Worm (Caenorhabditis elegans) whole organism, L1 larva: ENCODE data around the gene gcy-7.
A peak's percentile ranks its signal among the peaks of the same experiment; 100 is the strongest.

ENCODE experiments used
- C04F5.9 ChIP-seq: sonication (generic microtip); optimal IDR thresholded peaks from 2 replicates; lab custom pipeline; 2016; ENCODE audit warnings: missing genetic modification characterization, missing compliant biosample characterization
- C16A3.4 ChIP-seq: fragments of 150-350 bp; optimal IDR thresholded peaks from 2 replicates; lab custom pipeline; 2014; ENCODE audit warnings: missing biosample characterization, missing genetic modification characterization
- Y116A8C.19 ChIP-seq: sonication (generic microtip); optimal IDR thresholded peaks from 2 replicates; lab custom pipeline; 2016; ENCODE audit warnings: missing compliant biosample characterization, missing genetic modification characterization, borderline replicate concordance
- aly-2 ChIP-seq: fragments of 150-350 bp; optimal IDR thresholded peaks from 2 replicates; lab custom pipeline; 2014; ENCODE audit warnings: missing biosample characterization, missing genetic modification characterization
- ama-1 ChIP-seq: fragments of 150-350 bp; optimal IDR thresholded peaks from 2 replicates; lab custom pipeline; 2014
- blmp-1 ChIP-seq: fragments of 150-350 bp; optimal IDR thresholded peaks from 2 replicates; lab custom pipeline; 2014; ENCODE audit warnings: missing biosample characterization, missing genetic modification characterization
- ceh-82 ChIP-seq, 3 experiments: fragments of 150-350 bp in 1 of 3; sonication (generic microtip) in 2 of 3; optimal IDR thresholded peaks; 2 replicates each; lab custom pipeline; 2014 to 2017; ENCODE audit warnings: missing biosample characterization in 3 of 3, missing genetic modification characterization in 3 of 3
- ces-1 ChIP-seq: fragments of 150-350 bp; optimal IDR thresholded peaks from 2 replicates; lab custom pipeline; 2014; ENCODE audit warnings: missing biosample characterization, missing genetic modification reagents, missing genetic modification characterization
- dpl-1 ChIP-seq, 3 experiments: fragments of 150-350 bp in 2 of 3; sonication (generic microtip) in 1 of 3; optimal IDR thresholded peaks; 2 replicates each; lab custom pipeline; 2014 to 2017; ENCODE audit warnings: missing biosample characterization in 3 of 3, missing genetic modification characterization in 3 of 3, missing genetic modification reagents in 3 of 3
- dsc-1 ChIP-seq: sonication (generic microtip); optimal IDR thresholded peaks from 2 replicates; lab custom pipeline; 2016; ENCODE audit warnings: mild to moderate bottlenecking, missing genetic modification characterization, missing compliant biosample characterization
- egl-13 ChIP-seq: sonication (generic microtip); optimal IDR thresholded peaks from 2 replicates; lab custom pipeline; 2016; ENCODE audit warnings: missing genotype, missing genetic modification reagents, missing genetic modification characterization, missing compliant biosample characterization
- elt-2 ChIP-seq: sonication (generic microtip); optimal IDR thresholded peaks from 2 replicates; lab custom pipeline; 2016; ENCODE audit warnings: missing genetic modification characterization, mild to moderate bottlenecking, inconsistent platforms, missing compliant biosample characterization, missing genetic modification reagents
- elt-3 ChIP-seq, 6 experiments: fragments of 150-350 bp in 1 of 6; sonication (generic microtip); optimal IDR thresholded peaks; 2 replicates each; lab custom pipeline; 2017 to 2018; ENCODE audit warnings: missing biosample characterization in 6 of 6, missing genetic modification characterization in 6 of 6, inconsistent platforms in 1 of 6
- grh-1 ChIP-seq: fragments of 200-800 bp; sonication (Bioruptor generic); IDR thresholded peaks from 2 replicates; pipeline ENCODE4 v1.3.6; 2022; ENCODE audit warnings: missing genetic modification reagents, missing genetic modification characterization, missing compliant biosample characterization
- hlh-17 ChIP-seq: fragments of 200-800 bp; sonication (Bioruptor generic); optimal IDR thresholded peaks from 2 replicates; lab custom pipeline; 2018; ENCODE audit warnings: missing genetic modification characterization, mild to moderate bottlenecking, missing compliant biosample characterization, moderate library complexity, borderline replicate concordance
- lin-14 ChIP-seq: fragments of 200-800 bp; sonication (Bioruptor generic); optimal IDR thresholded peaks from 2 replicates; lab custom pipeline; 2018; ENCODE audit warnings: mild to moderate bottlenecking, missing genetic modification characterization, moderate library complexity, missing compliant biosample characterization
- lin-35 ChIP-seq, 2 experiments: fragments of 150-350 bp; optimal IDR thresholded peaks; 2 replicates each; lab custom pipeline; 2014; ENCODE audit warnings: missing biosample characterization in 2 of 2, missing genetic modification characterization in 2 of 2, missing genetic modification reagents in 2 of 2
- lin-39 ChIP-seq: fragments of 150-350 bp; optimal IDR thresholded peaks from 2 replicates; lab custom pipeline; 2014; ENCODE audit warnings: missing biosample characterization, missing genetic modification reagents, missing genetic modification characterization
- lir-3 ChIP-seq: sonication (generic microtip); optimal IDR thresholded peaks from 2 replicates; lab custom pipeline; 2016; ENCODE audit warnings: mild to moderate bottlenecking, missing genetic modification characterization, moderate library complexity, missing compliant biosample characterization; ENCODE audit not compliant: poor library complexity
- mdl-1 ChIP-seq, 2 experiments: fragments of 150-350 bp; optimal IDR thresholded peaks; 2 replicates each; lab custom pipeline; 2014 to 2017; ENCODE audit warnings: missing biosample characterization in 2 of 2, missing genetic modification characterization in 2 of 2, inconsistent platforms in 1 of 2
- mef-2 ChIP-seq: fragments of 150-350 bp; optimal IDR thresholded peaks from 2 replicates; lab custom pipeline; 2014; ENCODE audit warnings: missing biosample characterization, missing genetic modification characterization
- mep-1 ChIP-seq: fragments of 150-350 bp; optimal IDR thresholded peaks from 2 replicates; lab custom pipeline; 2014; ENCODE audit warnings: missing biosample characterization, missing genetic modification characterization
- nhr-12 ChIP-seq: sonication (generic microtip); optimal IDR thresholded peaks from 2 replicates; lab custom pipeline; 2017; ENCODE audit warnings: missing biosample characterization, missing genetic modification characterization
- nhr-19 ChIP-seq: fragments of 200-800 bp; sonication (Bioruptor generic); conservative IDR thresholded peaks from 2 replicates; pipeline ENCODE4 v1.3.6; 2022; ENCODE audit warnings: missing genetic modification characterization, missing compliant biosample characterization
- nhr-20 ChIP-seq: sonication (generic microtip); optimal IDR thresholded peaks from 2 replicates; lab custom pipeline; 2016; ENCODE audit warnings: mild to moderate bottlenecking, missing genetic modification characterization, missing compliant biosample characterization
- nhr-71 ChIP-seq: sonication (generic microtip); optimal IDR thresholded peaks from 2 replicates; lab custom pipeline; 2016; ENCODE audit warnings: mild to moderate bottlenecking, missing genetic modification characterization, moderate library complexity, missing compliant biosample characterization
- nhr-77 ChIP-seq: fragments of 150-350 bp; optimal IDR thresholded peaks from 2 replicates; lab custom pipeline; 2014; ENCODE audit warnings: missing biosample characterization, missing genetic modification characterization
- nhr-85 ChIP-seq: sonication (generic microtip); peaks from one replicate; lab custom pipeline; 2016; ENCODE audit warnings: missing genetic modification characterization, inconsistent platforms, missing compliant biosample characterization
- pax-3 ChIP-seq: fragments of 200-800 bp; sonication (Bioruptor generic); optimal IDR thresholded peaks from 2 replicates; lab custom pipeline; 2018; ENCODE audit warnings: mild to moderate bottlenecking, missing genetic modification characterization, moderate library complexity, missing compliant biosample characterization
- snpc-4 ChIP-seq: fragments of 150-350 bp; optimal IDR thresholded peaks from 2 replicates; lab custom pipeline; 2014; ENCODE audit warnings: missing biosample characterization, missing genetic modification characterization
- sox-4 ChIP-seq: sonication (generic microtip); optimal IDR thresholded peaks from 2 replicates; lab custom pipeline; 2016; ENCODE audit warnings: missing genetic modification characterization, missing compliant biosample characterization
- sptf-1 ChIP-seq: fragments of 150-350 bp; optimal IDR thresholded peaks from 2 replicates; lab custom pipeline; 2014; ENCODE audit warnings: missing biosample characterization, missing genetic modification characterization
- unc-130 ChIP-seq: fragments of 150-350 bp; optimal IDR thresholded peaks from 2 replicates; lab custom pipeline; 2017; ENCODE audit warnings: missing biosample characterization, missing genetic modification characterization, inconsistent platforms
- unc-30 ChIP-seq: sonication (generic microtip); optimal IDR thresholded peaks from 2 replicates; lab custom pipeline; 2017; ENCODE audit warnings: missing biosample characterization, missing genetic modification characterization

Gene gcy-7

ce11 chrV:8400808-8401207 lies 13.7 kb downstream of the gcy-7 start:
- TF ChIP-seq nhr-20 (no peak), pax-3 (no peak), unc-130 (no peak), egl-13 (tag; lab: Kevin White, UChicago) (no peak), mef-2 (tag; lab: Kevin White, UChicago) (no peak), nhr-77 (tag; lab: Kevin White, UChicago) (no peak), ama-1 (lab: Kevin White, UChicago) (no peak), ces-1 (GFP tag; lab: Kevin White, UChicago) (no peak), C16A3.4 (no peak), mdl-1 (tag; optimal IDR thresholded peaks at IDR 0.05; lab: Kevin White, UChicago) (no peak), nhr-71 (no peak), dpl-1 (GFP tag; optimal IDR thresholded peaks at IDR 0.05; lab: Kevin White, UChicago) (no peak), aly-2 (tag; lab: Kevin White, UChicago) (no peak), C04F5.9 (tag; lab: Kevin White, UChicago) (no peak), mep-1 (no peak)

DNA sequence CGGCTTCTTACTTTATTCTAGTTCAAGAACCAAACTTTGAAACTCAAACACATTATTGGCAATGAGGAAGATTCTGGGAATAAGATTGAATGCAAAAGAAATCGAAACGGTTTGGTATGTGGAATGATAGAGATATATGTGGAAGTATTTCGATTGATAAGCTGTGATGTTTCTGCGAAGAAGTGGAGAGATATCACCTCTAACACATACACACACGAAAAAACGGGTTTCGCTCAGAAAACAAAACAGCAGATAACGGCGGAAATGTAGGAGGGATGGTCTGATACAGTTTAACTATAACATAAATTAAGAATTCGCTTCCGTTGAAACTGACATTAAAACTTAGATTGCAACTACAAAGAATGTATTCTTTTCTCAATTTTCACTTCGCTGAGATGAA lies 14.1 kb downstream of the gcy-7 start:
- peak; percentile 41; the same call in 1 of the 2 replicates for TF ChIP-seq grh-1 (GFP tag; lab: Robert Waterston, UW)
- TF ChIP-seq elt-3 (tag; optimal IDR thresholded peaks at IDR 0.05; lab: Kevin White, UChicago), result peak; percentile 34 to 90 (median 74)
- TF ChIP-seq nhr-19, result 0 out of 2 replicates have a peak, but pooled peaks have one; percentile 9
- peak; percentile 41 for TF ChIP-seq lin-14 (GFP tag; lab: Kevin White, UChicago)
- peak; percentile 61 for TF ChIP-seq nhr-85 (tag; lab: Kevin White, UChicago)
- peak; percentile 16 for TF ChIP-seq nhr-20
- no peak for TF ChIP-seq unc-30 (tag; lab: Kevin White, UChicago)
- peak; percentile 89 for TF ChIP-seq blmp-1
- TF ChIP-seq sptf-1 (tag; lab: Kevin White, UChicago), result no peak

DNA sequence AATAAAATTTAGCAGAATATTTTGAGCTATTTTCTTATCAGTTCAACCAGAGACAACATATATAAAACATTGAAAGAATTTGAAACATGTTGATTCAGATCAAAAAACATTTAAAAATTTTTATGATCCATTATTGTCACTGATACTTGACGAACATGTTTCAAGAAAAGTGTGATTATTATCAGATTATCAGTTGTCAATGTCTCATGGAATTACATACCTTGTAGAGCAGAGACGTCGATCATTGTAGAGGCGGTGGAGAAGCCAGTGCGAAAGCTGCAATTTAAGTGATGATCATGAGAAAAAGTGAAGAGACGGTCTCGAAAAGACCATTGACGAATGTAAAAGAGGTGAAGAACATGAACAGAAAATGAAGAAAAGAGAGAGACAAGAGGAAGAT lies 15.2 kb downstream of the gcy-7 start, which contains the start of gene F52E1.9:
Gene F52E1.9 (minus strand): TSS at position 278 of the 400 bp plus-strand sequence.
- TF ChIP-seq snpc-4 (tag; lab: Kevin White, UChicago) (no peak), elt-2 (tag; lab: Kevin White, UChicago) (peak; percentile 68)

DNA sequence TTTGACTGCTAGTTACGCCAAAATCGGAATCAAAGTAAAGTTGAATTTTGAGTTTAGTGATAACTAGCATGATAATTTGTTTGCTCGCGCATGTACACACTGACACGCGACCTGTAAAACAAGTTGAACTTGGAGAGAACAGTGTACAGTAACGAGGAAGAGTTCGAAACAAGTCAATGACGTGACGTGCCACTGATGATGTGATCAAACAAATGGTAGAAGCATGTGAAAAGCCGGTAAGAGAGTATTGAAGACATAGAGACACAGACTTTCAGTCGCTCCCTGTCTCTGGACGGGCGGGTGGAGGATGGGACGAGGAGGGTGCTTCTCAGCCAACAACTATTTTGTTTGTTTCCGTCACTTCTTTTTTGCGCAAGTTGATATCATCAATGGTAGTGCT lies 16.0 kb downstream of the gcy-7 start:
- no peak for TF ChIP-seq lin-39
- TF ChIP-seq nhr-12, result no peak
- TF ChIP-seq unc-130, result no peak
- TF ChIP-seq lir-3 (tag; lab: Kevin White, UChicago), result no peak
- TF ChIP-seq ceh-82 (tag; optimal IDR thresholded peaks at IDR 0.05; lab: Kevin White, UChicago), result no peak
- no peak for TF ChIP-seq sox-4 (tag; lab: Kevin White, UChicago)
- TF ChIP-seq lin-14 (GFP tag; lab: Kevin White, UChicago), result no peak
- no peak for TF ChIP-seq elt-2 (tag; lab: Kevin White, UChicago)
- TF ChIP-seq lin-35 (GFP tag; optimal IDR thresholded peaks at IDR 0.05; lab: Kevin White, UChicago), result no peak
- no peak for TF ChIP-seq hlh-17 (GFP tag; lab: Kevin White, UChicago)
- no peak for TF ChIP-seq grh-1 (GFP tag; lab: Robert Waterston, UW)

- no peak for TF ChIP-seq dsc-1 (tag; lab: Kevin White, UChicago)
- TF ChIP-seq nhr-85 (tag; lab: Kevin White, UChicago), result peak; percentile 59
Observed at ce11 chrV:8403916-8404315, 16.8 kb downstream of the gcy-7 start.

DNA sequence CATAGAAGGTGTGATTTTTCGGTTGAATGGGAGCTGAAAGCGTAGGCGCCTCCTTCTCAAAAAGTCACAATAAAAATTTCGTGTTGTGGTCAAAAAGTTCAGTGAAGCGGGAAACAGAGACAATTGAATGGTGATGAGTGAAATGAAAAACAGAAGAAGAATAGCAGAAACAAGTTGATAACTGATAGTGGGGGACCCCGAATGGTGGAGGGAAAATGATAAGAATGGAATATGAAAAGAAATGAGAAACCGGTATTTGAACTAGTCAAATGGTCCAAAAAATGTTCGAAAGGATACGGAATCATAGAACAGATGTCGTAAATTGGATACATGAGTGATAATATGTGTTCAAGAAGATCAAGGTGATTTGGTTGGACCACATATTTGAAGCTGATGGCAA lies 17.2 kb downstream of the gcy-7 start:
- no peak for TF ChIP-seq Y116A8C.19
- peak; percentile 59 for TF ChIP-seq blmp-1
- no peak for TF ChIP-seq pax-3
- peak in 3 of 6 experiments; percentile 44 to 59 (median 54) for TF ChIP-seq elt-3 (tag; optimal IDR thresholded peaks at IDR 0.05; lab: Kevin White, UChicago)
- TF ChIP-seq dpl-1 (GFP tag; optimal IDR thresholded peaks at IDR 0.05; lab: Kevin White, UChicago), result no peak
- TF ChIP-seq, all 84 proteins: peak for 2
